5 worm cellular contexts compared by ENCODE assay signal in genomic region chrIV:17342179-17342578, ce11.
TF ChIP-seq lines count a peak whose summit lies in the region.

Gene C49C3.9, minus strand, starts transcription at chrIV:17342314.

TF ChIP-seq in whole organism, L1 larva, 84 proteins besides CTCF, POLR2A, EP300 and RAD21:
- TF ChIP-seq ces-1 (GFP tag; optimal IDR thresholded peaks at IDR 0.05; lab: Kevin White, UChicago) (no peak), nhr-237 (tag; optimal IDR thresholded peaks at IDR 0.05; lab: Kevin White, UChicago) (no peak), pqm-1 (tag; optimal IDR thresholded peaks at IDR 0.05; lab: Kevin White, UChicago) (peak; percentile 21), elt-2 (tag; optimal IDR thresholded peaks at IDR 0.05; lab: Kevin White, UChicago) (peak; percentile 85), grh-1 (GFP tag; IDR thresholded peaks at IDR 0.05; lab: Robert Waterston, UW) (no peak), irx-1 (tag; optimal IDR thresholded peaks at IDR 0.05; lab: Kevin White, UChicago) (no peak), zag-1 (tag; optimal IDR thresholded peaks at IDR 0.05; lab: Kevin White, UChicago) (no peak), sup-37 (GFP tag; optimal IDR thresholded peaks at IDR 0.05; lab: Kevin White, UChicago) (no peak), nhr-85 (tag; lab: Kevin White, UChicago) (no peak), ceh-82 (tag; optimal IDR thresholded peaks at IDR 0.05; lab: Kevin White, UChicago) (no peak), lin-13 (GFP tag; optimal IDR thresholded peaks at IDR 0.05; lab: Kevin White, UChicago) (no peak)

TF ChIP-seq in whole organism, L2 larva, 48 proteins besides CTCF, POLR2A, EP300 and RAD21:
- TF ChIP-seq ama-1 (optimal IDR thresholded peaks at IDR 0.05; lab: Kevin White, UChicago) (no peak), nhr-23 (tag; optimal IDR thresholded peaks at IDR 0.05; lab: Kevin White, UChicago) (no peak), crh-2 (tag; optimal IDR thresholded peaks at IDR 0.05; lab: Kevin White, UChicago) (peak; percentile 5), fos-1 (tag; optimal IDR thresholded peaks at IDR 0.05; lab: Kevin White, UChicago) (peak; percentile 99), ztf-11 (tag; optimal IDR thresholded peaks at IDR 0.05; lab: Kevin White, UChicago) (no peak), skn-1 (tag; optimal IDR thresholded peaks at IDR 0.05; lab: Kevin White, UChicago) (no peak), Y55F3AM.14 (GFP tag; optimal IDR thresholded peaks at IDR 0.05; lab: Kevin White, UChicago) (no peak), ztf-1 (GFP tag; conservative IDR thresholded peaks at IDR 0.05; lab: Robert Waterston, UW) (no peak)

TF ChIP-seq in whole organism, L3 larva, 47 proteins besides CTCF, POLR2A, EP300 and RAD21:
- TF ChIP-seq ceh-9 (tag; optimal IDR thresholded peaks at IDR 0.05; lab: Kevin White, UChicago) (no peak), elt-3 (tag; optimal IDR thresholded peaks at IDR 0.05; lab: Kevin White, UChicago) (no peak), ceh-28 (tag; optimal IDR thresholded peaks at IDR 0.05; lab: Kevin White, UChicago) (no peak), unc-39 (tag; optimal IDR thresholded peaks at IDR 0.05; lab: Kevin White, UChicago) (no peak), ceh-16 (tag; optimal IDR thresholded peaks at IDR 0.05; lab: Kevin White, UChicago) (no peak), tbx-2 (tag; optimal IDR thresholded peaks at IDR 0.05; lab: Kevin White, UChicago) (no peak), pqm-1 (tag; optimal IDR thresholded peaks at IDR 0.05; lab: Kevin White, UChicago) (peak; percentile 85), elt-2 (tag; optimal IDR thresholded peaks at IDR 0.05; lab: Kevin White, UChicago) (peak; percentile 92), snpc-4 (tag; optimal IDR thresholded peaks at IDR 0.05; lab: Kevin White, UChicago) (no peak)
TF ChIP-seq in whole organism, L3 larva: peak in this region for 2.

TF ChIP-seq in whole organism, L4 larva, 104 proteins besides CTCF, POLR2A, EP300 and RAD21:
- TF ChIP-seq pqm-1 (tag; optimal IDR thresholded peaks at IDR 0.05; lab: Kevin White, UChicago) (peak; percentile 99), lin-1 (GFP tag; IDR thresholded peaks at IDR 0.05; lab: Robert Waterston, UW) (peak; percentile 77; the same call in 1 of the 2 replicates), nhr-28 (tag; optimal IDR thresholded peaks at IDR 0.05; lab: Kevin White, UChicago) (peak; percentile 76), nhr-41 (GFP tag; IDR thresholded peaks at IDR 0.05; lab: Robert Waterston, UW) (peak; percentile 83; the same call in 1 of the 2 replicates), nhr-102 (tag; optimal IDR thresholded peaks at IDR 0.05; lab: Kevin White, UChicago) (no peak), dmd-6 (GFP tag; IDR thresholded peaks at IDR 0.05; lab: Robert Waterston, UW) (peak; percentile 74)
TF ChIP-seq in whole organism, L4 larva: peak in this region for 5.

TF ChIP-seq in whole organism, young adult, 124 proteins besides CTCF, POLR2A, EP300 and RAD21:
- TF ChIP-seq F23B12.7 (tag; optimal IDR thresholded peaks at IDR 0.05; lab: Kevin White, UChicago; ENCODE audit: insufficient read depth) (no peak), ets-4 (GFP tag; optimal IDR thresholded peaks at IDR 0.05; lab: Kevin White, UChicago) (peak; percentile 20), ama-1 (optimal IDR thresholded peaks at IDR 0.05; lab: Kevin White, UChicago) (no peak), ama-1 (GFP tag; optimal IDR thresholded peaks at IDR 0.05; lab: Kevin White, UChicago) (no peak), nhr-80 (tag; optimal IDR thresholded peaks at IDR 0.05; lab: Kevin White, UChicago) (peak; percentile 80)
TF ChIP-seq in whole organism, young adult: peak in this region for 2.
